Fruit fly (Drosophila melanogaster) whole organism, embryonic: ENCODE results near the gene Mtp.
A peak's percentile ranks its signal among the peaks of the same experiment; 100 is the strongest.

ENCODE experiments used
- Aef1 ChIP-seq: fragments of 200-800 bp; sonication (Bioruptor generic); IDR thresholded peaks from 3 replicates; pipeline ENCODE4 v1.3.6; 2022; ENCODE audit warnings: missing biosample characterization, missing genetic modification characterization
- C15 ChIP-seq: fragments of 200-800 bp; sonication (Bioruptor generic); IDR thresholded peaks from 3 replicates; pipeline ENCODE4 v1.3.6; 2022; ENCODE audit warnings: missing biosample characterization, missing genetic modification characterization
- CG10431 ChIP-seq: fragments of 200-800 bp; sonication (Bioruptor generic); optimal IDR thresholded peaks from 3 replicates; lab custom pipeline; 2018; ENCODE audit warnings: missing biosample characterization, mild to moderate bottlenecking, missing genetic modification characterization
- CG11085 ChIP-seq: fragments of 200-800 bp; sonication (Bioruptor generic); IDR thresholded peaks from 2 replicates; pipeline ENCODE4 v1.3.6; 2022; ENCODE audit warnings: missing biosample characterization, missing genetic modification characterization
- CG11504 ChIP-seq: fragments of 200-800 bp; sonication (Bioruptor generic); optimal IDR thresholded peaks from 3 replicates; lab custom pipeline; 2019; ENCODE audit warnings: missing biosample characterization, mild to moderate bottlenecking, missing genetic modification characterization, moderate library complexity
- CG12071 ChIP-seq: fragments of 200-800 bp; sonication (Bioruptor generic); optimal IDR thresholded peaks from 3 replicates; lab custom pipeline; 2018; ENCODE audit warnings: missing biosample characterization, mild to moderate bottlenecking, missing genetic modification characterization
- CG12219 ChIP-seq: fragments of 200-800 bp; sonication (Bioruptor generic); optimal IDR thresholded peaks from 3 replicates; lab custom pipeline; 2018; ENCODE audit warnings: missing biosample characterization, mild to moderate bottlenecking, missing genetic modification characterization
- CG12299 ChIP-seq: fragments of 200-800 bp; sonication (Bioruptor generic); optimal IDR thresholded peaks from 2 replicates; lab custom pipeline; 2018; ENCODE audit warnings: missing biosample characterization, mild to moderate bottlenecking, missing genetic modification characterization
- CG12942 ChIP-seq: fragments of 200-800 bp; sonication (Bioruptor generic); optimal IDR thresholded peaks from 3 replicates; lab custom pipeline; 2016; ENCODE audit warnings: missing biosample characterization, missing genetic modification characterization
- CG13123 ChIP-seq: fragments of 200-800 bp; sonication (Bioruptor generic); optimal IDR thresholded peaks from 2 replicates; lab custom pipeline; 2016; ENCODE audit warnings: missing biosample characterization, missing genetic modification characterization
- CG13624 ChIP-seq: fragments of 200-800 bp; sonication (Bioruptor generic); optimal IDR thresholded peaks from 2 replicates; lab custom pipeline; 2016; ENCODE audit warnings: missing biosample characterization, missing genetic modification characterization
- CG14050 ChIP-seq: fragments of 200-800 bp; sonication (Bioruptor generic); IDR thresholded peaks from 3 replicates; pipeline ENCODE4 v1.3.6; 2022; ENCODE audit warnings: missing biosample characterization, missing genetic modification characterization
- CG14710 ChIP-seq: fragments of 200-800 bp; sonication (Bioruptor generic); optimal IDR thresholded peaks from 3 replicates; lab custom pipeline; 2019; ENCODE audit warnings: missing biosample characterization, mild to moderate bottlenecking, missing genetic modification characterization, moderate library complexity
- CG15011 ChIP-seq: fragments of 200-800 bp; sonication (Bioruptor generic); optimal IDR thresholded peaks from 3 replicates; lab custom pipeline; 2018; ENCODE audit warnings: missing biosample characterization, mild to moderate bottlenecking, missing genetic modification characterization
- CG16779 ChIP-seq: fragments of 200-800 bp; sonication (Bioruptor generic); IDR thresholded peaks from 2 replicates; pipeline ENCODE4 v1.3.6; 2022; ENCODE audit warnings: missing biosample characterization, missing genetic modification characterization
- CG16815 ChIP-seq: fragments of 200-800 bp; sonication (Bioruptor generic); optimal IDR thresholded peaks from 3 replicates; lab custom pipeline; 2017; ENCODE audit warnings: missing biosample characterization, mild to moderate bottlenecking, missing genetic modification characterization
- CG17359 ChIP-seq: fragments of 200-800 bp; sonication (Bioruptor generic); optimal IDR thresholded peaks from 3 replicates; lab custom pipeline; 2018; ENCODE audit warnings: missing biosample characterization, mild to moderate bottlenecking, missing genetic modification characterization, moderate library complexity
- CG1792 ChIP-seq: fragments of 200-800 bp; sonication (Bioruptor generic); optimal IDR thresholded peaks from 2 replicates; lab custom pipeline; 2016; ENCODE audit warnings: missing biosample characterization, missing genetic modification characterization
- CG18011 ChIP-seq: fragments of 200-800 bp; sonication (Bioruptor generic); optimal IDR thresholded peaks from 2 replicates; lab custom pipeline; 2017; ENCODE audit warnings: missing biosample characterization, missing genetic modification characterization, mild to moderate bottlenecking, moderate library complexity, missing genotype
- CG2129 ChIP-seq: fragments of 200-800 bp; sonication (Bioruptor generic); IDR thresholded peaks from 2 replicates; pipeline ENCODE4 v1.3.6; 2022; ENCODE audit warnings: missing biosample characterization, missing genetic modification characterization; ENCODE audit not compliant: partially characterized antibody
- CG2875 ChIP-seq: fragments of 200-800 bp; sonication (Bioruptor generic); optimal IDR thresholded peaks from 2 replicates; lab custom pipeline; 2017; ENCODE audit warnings: missing biosample characterization, mild to moderate bottlenecking, missing genetic modification characterization, missing genetic modification reagents
- CG30431 ChIP-seq: fragments of 200-800 bp; sonication (Bioruptor generic); optimal IDR thresholded peaks from 2 replicates; lab custom pipeline; 2017; ENCODE audit warnings: missing biosample characterization, missing genetic modification characterization
- CG3847 ChIP-seq: fragments of 200-800 bp; sonication (Bioruptor generic); IDR thresholded peaks from 2 replicates; pipeline ENCODE4 v1.3.6; 2022; ENCODE audit warnings: missing biosample characterization, missing genetic modification characterization
- CG4282 ChIP-seq: fragments of 200-800 bp; sonication (Bioruptor generic); optimal IDR thresholded peaks from 2 replicates; lab custom pipeline; 2016; ENCODE audit warnings: missing biosample characterization, missing genetic modification characterization
- CG5953 ChIP-seq: fragments of 200-800 bp; sonication (Bioruptor generic); IDR thresholded peaks from 2 replicates; pipeline ENCODE4 v1.3.6; 2022; ENCODE audit warnings: missing biosample characterization, missing genetic modification characterization
- CG7372 ChIP-seq: fragments of 200-800 bp; sonication (Bioruptor generic); IDR thresholded peaks from 2 replicates; pipeline ENCODE4 v1.3.6; 2022; ENCODE audit warnings: missing biosample characterization, missing genetic modification characterization
- CG7556 ChIP-seq: fragments of 200-800 bp; sonication (Bioruptor generic); optimal IDR thresholded peaks from 2 replicates; lab custom pipeline; 2017; ENCODE audit warnings: missing biosample characterization, mild to moderate bottlenecking, missing genetic modification characterization
- Elba2 ChIP-seq: fragments of 200-800 bp; sonication (Bioruptor generic); optimal IDR thresholded peaks from 3 replicates; lab custom pipeline; 2016; ENCODE audit warnings: missing biosample characterization, missing genetic modification characterization
- Fer1 ChIP-seq: fragments of 200-800 bp; sonication (Bioruptor generic); optimal IDR thresholded peaks from 2 replicates; lab custom pipeline; 2017; ENCODE audit warnings: missing biosample characterization, mild to moderate bottlenecking, missing genetic modification characterization
- Fer3 ChIP-seq: fragments of 200-800 bp; sonication (Bioruptor generic); optimal IDR thresholded peaks from 2 replicates; lab custom pipeline; 2018; ENCODE audit warnings: missing biosample characterization, mild to moderate bottlenecking, missing genetic modification characterization, moderate library complexity
- HHEX ChIP-seq: fragments of 200-800 bp; sonication (Bioruptor generic); optimal IDR thresholded peaks from 3 replicates; lab custom pipeline; 2017; ENCODE audit warnings: missing biosample characterization, mild to moderate bottlenecking, missing genetic modification characterization, missing genetic modification reagents
- Hand ChIP-seq: fragments of 200-800 bp; sonication (Bioruptor generic); optimal IDR thresholded peaks from 2 replicates; lab custom pipeline; 2017; ENCODE audit warnings: mild to moderate bottlenecking, missing biosample characterization, missing genetic modification reagents, missing genetic modification characterization
- Hmr ChIP-seq: fragments of 200-800 bp; sonication (Bioruptor generic); optimal IDR thresholded peaks from 3 replicates; lab custom pipeline; 2017; ENCODE audit warnings: mild to moderate bottlenecking, missing biosample characterization, missing genetic modification reagents, missing genetic modification characterization
- Scr ChIP-seq: fragments of 200-800 bp; sonication (Bioruptor generic); IDR thresholded peaks from 2 replicates; pipeline ENCODE4 v1.3.6; 2022; ENCODE audit warnings: missing biosample characterization, missing genetic modification characterization; ENCODE audit not compliant: partially characterized antibody
- Sox102F ChIP-seq: fragments of 200-800 bp; sonication (Bioruptor generic); optimal IDR thresholded peaks from 2 replicates; lab custom pipeline; 2018; ENCODE audit warnings: missing biosample characterization, mild to moderate bottlenecking, missing genetic modification characterization, moderate library complexity
- YL-1 ChIP-seq: fragments of 200-800 bp; sonication (Bioruptor generic); optimal IDR thresholded peaks from 3 replicates; lab custom pipeline; 2017; ENCODE audit warnings: missing biosample characterization, mild to moderate bottlenecking, missing genetic modification characterization
- dm ChIP-seq: fragments of 200-800 bp; sonication (Bioruptor generic); optimal IDR thresholded peaks from 3 replicates; lab custom pipeline; 2016; ENCODE audit warnings: missing biosample characterization, missing genetic modification characterization
- dmrt99B ChIP-seq: fragments of 200-800 bp; sonication (Bioruptor generic); optimal IDR thresholded peaks from 2 replicates; lab custom pipeline; 2018; ENCODE audit warnings: missing biosample characterization, mild to moderate bottlenecking, missing genetic modification characterization, moderate library complexity
- ftz-f1 ChIP-seq: fragments of 200-800 bp; sonication (Bioruptor generic); optimal IDR thresholded peaks from 2 replicates; lab custom pipeline; 2016; ENCODE audit warnings: missing biosample characterization, missing genetic modification characterization
- hth ChIP-seq: fragments of >200 bp; optimal IDR thresholded peaks from 2 replicates; lab custom pipeline; 2017; ENCODE audit warnings: inconsistent platforms
- jumu ChIP-seq: fragments of 200-800 bp; sonication (Bioruptor generic); optimal IDR thresholded peaks from 3 replicates; lab custom pipeline; 2016; ENCODE audit warnings: missing biosample characterization, missing genetic modification characterization
- lola ChIP-seq, 3 experiments: fragments of >200 bp in 2 of 3; fragments of 200-800 bp in 1 of 3; sonication (Bioruptor generic) in 1 of 3; optimal IDR thresholded peaks; 2 replicates each; lab custom pipeline; 2017 to 2019; ENCODE audit warnings: missing biosample characterization in 3 of 3, missing genetic modification characterization in 3 of 3, mild to moderate bottlenecking in 1 of 3, moderate library complexity in 1 of 3
- nerfin-1 ChIP-seq: fragments of 200-800 bp; sonication (Bioruptor generic); optimal IDR thresholded peaks from 3 replicates; lab custom pipeline; 2019; ENCODE audit warnings: missing biosample characterization, mild to moderate bottlenecking, missing genetic modification characterization, moderate library complexity
- nmo ChIP-seq: fragments of 200-800 bp; sonication (Bioruptor generic); optimal IDR thresholded peaks from 2 replicates; lab custom pipeline; 2018; ENCODE audit warnings: missing biosample characterization, mild to moderate bottlenecking, missing genetic modification characterization, moderate library complexity
- onecut ChIP-seq: fragments of 200-800 bp; sonication (Bioruptor generic); IDR thresholded peaks from 2 replicates; pipeline ENCODE4 v1.3.6; 2022; ENCODE audit warnings: missing biosample characterization, missing genetic modification characterization
- peb ChIP-seq: fragments of 200-800 bp; sonication (Bioruptor generic); IDR thresholded peaks from 2 replicates; pipeline ENCODE4 v1.3.6; 2022; ENCODE audit warnings: missing biosample characterization, missing genetic modification characterization
- pum ChIP-seq: fragments of 200-800 bp; sonication (Bioruptor generic); optimal IDR thresholded peaks from 2 replicates; lab custom pipeline; 2016; ENCODE audit warnings: missing biosample characterization, missing genetic modification characterization
- schlank ChIP-seq: fragments of 200-800 bp; sonication (Bioruptor generic); optimal IDR thresholded peaks from 2 replicates; lab custom pipeline; 2018; ENCODE audit warnings: missing biosample characterization, mild to moderate bottlenecking, missing genetic modification characterization
- sug ChIP-seq: fragments of 200-800 bp; optimal IDR thresholded peaks from 2 replicates; lab custom pipeline; 2019; ENCODE audit warnings: missing biosample characterization, mild to moderate bottlenecking, missing genetic modification characterization, moderate library complexity
- tll ChIP-seq, 2 experiments: fragments of 200-800 bp in 1 of 2; fragments of >200 bp in 1 of 2; sonication (Bioruptor generic) in 1 of 2; optimal IDR thresholded peaks; 2 replicates each; lab custom pipeline; 2017 to 2019; ENCODE audit warnings: missing biosample characterization in 2 of 2, missing genetic modification characterization in 2 of 2, mild to moderate bottlenecking in 1 of 2, moderate library complexity in 1 of 2
- zfh1 ChIP-seq: fragments of 200-800 bp; sonication (Bioruptor generic); IDR thresholded peaks from 3 replicates; pipeline ENCODE4 v1.3.6; 2022; ENCODE audit warnings: missing biosample characterization, missing genetic modification characterization

Mtp gene

dm6 chr2L:20936420-20936819 is 13.7 kb upstream of the Mtp start (continued):
- no peak for TF ChIP-seq hth (lab: Kevin White, UChicago)
- TF ChIP-seq CG4282 (GFP tag; lab: Kevin White, UChicago): no peak
- no peak for TF ChIP-seq CG7372 (GFP tag; lab: Robert Waterston, UW)
- TF ChIP-seq CG12299: no peak
- TF ChIP-seq CG10431 (GFP tag; lab: Kevin White, UChicago): no peak
- TF ChIP-seq zfh1 (GFP tag; lab: Robert Waterston, UW): no peak; the same call in 2 of the 3 replicates
- TF ChIP-seq CG2129: no peak
- no peak for TF ChIP-seq CG16815
- no peak for TF ChIP-seq pum (GFP tag; lab: Kevin White, UChicago)
- TF ChIP-seq CG11085 (GFP tag; lab: Robert Waterston, UW): no peak
- TF ChIP-seq CG7556 (GFP tag; lab: Kevin White, UChicago): peak; percentile 26
- TF ChIP-seq schlank (tag; lab: Kevin White, UChicago): no peak
- no peak for TF ChIP-seq CG14050
- TF ChIP-seq CG18011: no peak
- no peak for TF ChIP-seq Elba2 (GFP tag; lab: Kevin White, UChicago)
- no peak for TF ChIP-seq CG12942 (GFP tag; lab: Kevin White, UChicago)
- TF ChIP-seq onecut: no peak
- no peak for TF ChIP-seq sug (tag; lab: Kevin White, UChicago)
- no peak for TF ChIP-seq CG12071 (GFP tag; lab: Kevin White, UChicago)
- TF ChIP-seq CG13624: no peak
- no peak for TF ChIP-seq CG5953
- TF ChIP-seq CG2875 (GFP tag; lab: Kevin White, UChicago): no peak
- TF ChIP-seq CG1792 (GFP tag; lab: Kevin White, UChicago): no peak
- TF ChIP-seq CG3847: no peak
- TF ChIP-seq Scr (GFP tag; lab: Robert Waterston, UW): no peak
- peak; percentile 4 for TF ChIP-seq CG11504 (tag; lab: Kevin White, UChicago)
- no peak for TF ChIP-seq YL-1
- TF ChIP-seq CG16779 (GFP tag; lab: Robert Waterston, UW): no peak
- no peak for TF ChIP-seq peb
- TF ChIP-seq CG30431 (GFP tag; lab: Kevin White, UChicago): no peak
- TF ChIP-seq lola (GFP tag; optimal IDR thresholded peaks at IDR 0.05; lab: Kevin White, UChicago): peak in 1 of 3 experiments; percentile 47
- TF ChIP-seq nmo: peak; percentile 45
- TF ChIP-seq HHEX: no peak
- peak; percentile 35 for TF ChIP-seq Sox102F (GFP tag; lab: Kevin White, UChicago)
- TF ChIP-seq nerfin-1 (tag; lab: Kevin White, UChicago): no peak
- no peak for TF ChIP-seq Fer3
- no peak for TF ChIP-seq ftz-f1
- TF ChIP-seq CG13123 (GFP tag; lab: Kevin White, UChicago): no peak
- peak; percentile 38 for TF ChIP-seq dmrt99B
- no peak for TF ChIP-seq jumu
- TF ChIP-seq dm (GFP tag; lab: Kevin White, UChicago): no peak
- TF ChIP-seq Hmr (GFP tag; lab: Kevin White, UChicago): no peak
- no peak for TF ChIP-seq Aef1 (GFP tag; lab: Robert Waterston, UW)
- TF ChIP-seq CG17359 (tag; lab: Kevin White, UChicago): no peak
- peak; percentile 56 for TF ChIP-seq CG14710
- TF ChIP-seq CG15011 (GFP tag; lab: Kevin White, UChicago): no peak
- TF ChIP-seq CG12219 (GFP tag; lab: Kevin White, UChicago): no peak
- no peak for TF ChIP-seq tll (GFP tag; optimal IDR thresholded peaks at IDR 0.05; lab: Kevin White, UChicago)
- no peak for TF ChIP-seq Hand (GFP tag; lab: Kevin White, UChicago)
- TF ChIP-seq C15 (GFP tag; lab: Robert Waterston, UW): no peak
- TF ChIP-seq Fer1 (GFP tag; lab: Kevin White, UChicago): no peak
